Worm (Caenorhabditis elegans) whole organism, L4/young adult: ENCODE results near the gene T15H9.5.

Experiments
- W03F9.2 ChIP-seq: fragments of 150-350 bp; optimal IDR thresholded peaks from 2 replicates; lab custom pipeline; 2014; ENCODE audit warnings: missing biosample characterization, missing genetic modification characterization
- dao-5 ChIP-seq: sonication (generic microtip); optimal IDR thresholded peaks from 2 replicates; lab custom pipeline; 2016; ENCODE audit warnings: missing genotype, missing genetic modification characterization, moderate library complexity, missing compliant biosample characterization
- him-1 ChIP-seq: sonication (generic microtip); optimal IDR thresholded peaks from 2 replicates; lab custom pipeline; 2016; ENCODE audit warnings: missing genotype, missing genetic modification reagents, missing genetic modification characterization, missing compliant biosample characterization

DNA sequence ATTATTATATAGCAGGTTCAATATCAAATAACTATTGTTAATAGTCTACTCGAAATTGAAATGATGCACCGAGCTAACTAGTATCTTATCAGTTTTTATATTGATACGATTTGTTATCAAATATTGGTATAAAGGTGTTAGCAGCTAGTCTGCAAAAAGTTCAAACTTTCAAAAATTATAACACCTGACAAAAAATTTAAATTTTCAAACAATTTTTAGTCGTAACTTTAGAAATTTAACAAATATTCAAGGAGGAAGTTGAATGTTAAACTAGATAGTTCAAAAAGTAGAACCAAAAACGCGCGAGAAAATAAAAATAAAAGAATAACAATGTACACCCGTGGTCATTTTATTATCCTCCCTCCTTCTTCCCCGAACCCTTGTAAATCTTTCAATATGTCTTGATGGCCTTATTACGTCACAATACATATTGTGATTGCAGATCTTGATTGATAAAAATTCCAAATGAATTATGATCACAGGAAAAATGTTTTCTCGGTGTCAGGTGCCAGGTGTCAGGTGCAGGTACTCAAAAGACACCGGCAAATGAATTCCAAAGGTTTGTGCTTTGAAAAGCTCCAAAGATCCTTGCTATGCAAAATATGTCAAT is 44.4 kb upstream of the T15H9.5 start, which contains the start of gene ZK1307.1:
- TF ChIP-seq him-1 (tag; lab: Kevin White, UChicago): no peak
- TF ChIP-seq dao-5 (tag; lab: Kevin White, UChicago): no peak
- TF ChIP-seq W03F9.2: no peak
